Comparison of ENCODE assay signal across 5 worm cellular contexts in genomic region chrX:17185696-17186430, ce11.
TF ChIP-seq lines count a peak whose summit lies in the region.

TSS of gene sid-3 (plus strand) at chrX:17186380.

TF ChIP-seq in whole organism, L1 larva, 84 proteins besides CTCF, POLR2A, EP300 and RAD21:
- TF ChIP-seq elt-2 (tag; optimal IDR thresholded peaks at IDR 0.05; lab: Kevin White, UChicago) (peak; percentile 46), pqm-1 (tag; optimal IDR thresholded peaks at IDR 0.05; lab: Kevin White, UChicago) (no peak), efl-1 (optimal IDR thresholded peaks at IDR 0.05; lab: Kevin White, UChicago) (no peak), efl-1 (GFP tag; optimal IDR thresholded peaks at IDR 0.05 in 1 of 2; lab: Kevin White, UChicago) (no peak)
TF ChIP-seq in whole organism, L1 larva: peak in this region for 1.

TF ChIP-seq in whole organism, L2 larva, 48 proteins besides CTCF, POLR2A, EP300 and RAD21:
- TF ChIP-seq lin-13 (GFP tag; optimal IDR thresholded peaks at IDR 0.05; lab: Kevin White, UChicago) (no peak), fos-1 (tag; optimal IDR thresholded peaks at IDR 0.05; lab: Kevin White, UChicago) (peak; percentile 64)

TF ChIP-seq in whole organism, L3 larva, 47 proteins besides CTCF, POLR2A, EP300 and RAD21:
- TF ChIP-seq daf-12 (tag; optimal IDR thresholded peaks at IDR 0.05; lab: Kevin White, UChicago), result no peak
- TF ChIP-seq elt-2 (tag; optimal IDR thresholded peaks at IDR 0.05; lab: Kevin White, UChicago), result peak; percentile 70

TF ChIP-seq in whole organism, L4 larva, 104 proteins besides CTCF, POLR2A, EP300 and RAD21:
- TF ChIP-seq dve-1 (tag; optimal IDR thresholded peaks at IDR 0.05; lab: Kevin White, UChicago; ENCODE audit: insufficient read depth), result peak; percentile 33
- TF ChIP-seq spr-1 (tag; optimal IDR thresholded peaks at IDR 0.05; lab: Kevin White, UChicago), result no peak
- TF ChIP-seq pqm-1 (tag; optimal IDR thresholded peaks at IDR 0.05; lab: Kevin White, UChicago), result peak; percentile 75
- TF ChIP-seq tra-1 (GFP tag; IDR thresholded peaks at IDR 0.05; lab: Robert Waterston, UW), result peak; percentile 66; the same call in 1 of the 2 replicates
- TF ChIP-seq nhr-28 (tag; optimal IDR thresholded peaks at IDR 0.05; lab: Kevin White, UChicago), result peak; percentile 53
- no peak for TF ChIP-seq ztf-7 (tag; optimal IDR thresholded peaks at IDR 0.05; lab: Kevin White, UChicago)
- no peak for TF ChIP-seq daf-16 (GFP tag; optimal IDR thresholded peaks at IDR 0.05; lab: Kevin White, UChicago)
- TF ChIP-seq daf-16 (tag; optimal IDR thresholded peaks at IDR 0.05; lab: Kevin White, UChicago), result peak; percentile 51
- TF ChIP-seq aha-1 (tag; lab: Kevin White, UChicago), result peak; percentile 96
- peak; percentile 80 for TF ChIP-seq dmd-6 (GFP tag; IDR thresholded peaks at IDR 0.05; lab: Robert Waterston, UW)
- peak; percentile 23 for TF ChIP-seq mxl-3 (GFP tag; optimal IDR thresholded peaks at IDR 0.05; lab: Kevin White, UChicago)
- TF ChIP-seq hlh-11 (tag; optimal IDR thresholded peaks at IDR 0.05; lab: Kevin White, UChicago), result peak; percentile 55
- TF ChIP-seq mes-2 (tag; optimal IDR thresholded peaks at IDR 0.05; lab: Kevin White, UChicago; ENCODE audit: poor library complexity, severe bottlenecking), result peak; percentile 25
- no peak for TF ChIP-seq nhr-10 (tag; optimal IDR thresholded peaks at IDR 0.05; lab: Kevin White, UChicago)
- TF ChIP-seq Y5F2A.4 (GFP tag; optimal IDR thresholded peaks at IDR 0.05; lab: Kevin White, UChicago), result no peak
- TF ChIP-seq F37D6.2 (tag; optimal IDR thresholded peaks at IDR 0.05; lab: Kevin White, UChicago), result no peak
- no peak for TF ChIP-seq lir-3 (tag; optimal IDR thresholded peaks at IDR 0.05; lab: Kevin White, UChicago)
TF ChIP-seq in whole organism, L4 larva: peak in this region for 10.

TF ChIP-seq in whole organism, young adult, 124 proteins besides CTCF, POLR2A, EP300 and RAD21:
- TF ChIP-seq attf-5 (GFP tag; optimal IDR thresholded peaks at IDR 0.05; lab: Kevin White, UChicago) (no peak), athp-1 (tag; optimal IDR thresholded peaks at IDR 0.05; lab: Kevin White, UChicago) (no peak), F57C9.4 (tag; optimal IDR thresholded peaks at IDR 0.05; lab: Kevin White, UChicago) (no peak), nhr-80 (tag; optimal IDR thresholded peaks at IDR 0.05; lab: Kevin White, UChicago) (peak; percentile 89), dpl-1 (GFP tag; optimal IDR thresholded peaks at IDR 0.05; lab: Kevin White, UChicago) (no peak), pbrm-1 (GFP tag; IDR thresholded peaks at IDR 0.05; lab: Robert Waterston, UW) (no peak), dox-1 (GFP tag; IDR thresholded peaks at IDR 0.05; lab: Robert Waterston, UW) (peak; percentile 42; the same call in 1 of the 2 replicates), snpc-4 (GFP tag; optimal IDR thresholded peaks at IDR 0.05; lab: Kevin White, UChicago) (no peak), snpc-4 (tag; optimal IDR thresholded peaks at IDR 0.05; lab: Kevin White, UChicago) (peak in 1 of 4 experiments; percentile 3), cebp-1 (GFP tag; IDR thresholded peaks at IDR 0.05; lab: Robert Waterston, UW) (no peak), cebp-1 (tag; optimal IDR thresholded peaks at IDR 0.05; lab: Kevin White, UChicago) (peak; percentile 16), zim-3 (tag; optimal IDR thresholded peaks at IDR 0.05; lab: Kevin White, UChicago) (no peak)
TF ChIP-seq in whole organism, young adult: peak in this region for 4.
